Fruit fly (Drosophila melanogaster): Measurements from ENCODE around the gene Rsf1.

Gene Rsf1

DNA sequence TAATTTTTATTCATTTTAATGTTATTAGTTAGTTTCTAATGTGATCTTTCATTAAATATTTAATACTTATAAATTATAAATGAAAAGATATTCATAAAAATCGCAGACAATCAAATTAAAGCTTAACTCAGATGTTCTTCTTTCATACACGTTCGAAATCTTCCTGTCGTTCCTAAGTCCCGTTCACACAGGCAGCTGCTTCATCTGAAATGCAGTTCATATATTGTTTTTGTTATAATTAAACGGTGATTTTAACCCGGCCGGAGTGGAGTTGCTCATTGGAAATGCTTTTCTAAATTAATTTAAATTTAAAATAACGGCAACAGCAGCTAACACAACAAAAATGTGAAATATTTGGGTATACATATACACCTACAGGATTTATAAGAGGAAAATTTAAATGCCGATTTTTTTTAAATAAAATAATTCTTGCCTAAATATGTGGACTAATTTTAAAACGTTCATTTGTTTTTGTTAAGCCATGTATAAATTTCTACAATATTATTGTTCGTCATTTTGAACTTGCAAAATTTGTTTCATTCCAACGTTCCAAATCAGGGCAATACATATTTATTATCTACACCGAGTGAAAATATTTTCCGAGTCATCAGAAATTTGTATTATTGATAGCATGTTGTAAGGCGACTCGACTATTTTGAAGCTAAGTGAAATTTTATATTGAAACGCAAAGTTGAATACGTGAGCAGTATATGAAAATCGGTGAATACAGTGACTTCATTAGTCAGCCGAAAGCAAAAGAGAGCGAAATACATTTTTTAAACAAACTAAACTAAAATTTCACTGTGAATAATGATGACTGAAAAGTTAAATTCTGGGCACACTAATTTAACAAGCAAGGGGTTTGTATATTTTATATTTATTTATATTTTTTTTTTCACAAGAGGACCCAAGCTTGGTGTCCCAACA, 24.4 kb downstream of the Rsf1 start, which contains the start of gene me31B:
me31B (plus strand) TSS at position 616 of the 927 bp plus-strand sequence.
- TF ChIP-seq CG17912 (GFP tag; optimal IDR thresholded peaks at IDR 0.05) (peak; percentile 6), Lhr (GFP tag; optimal IDR thresholded peaks at IDR 0.05) (peak; percentile 7), CG8290 (GFP tag; optimal IDR thresholded peaks at IDR 0.05) (no peak), CG8290 (tag; optimal IDR thresholded peaks at IDR 0.05) (peak in 1 of 2 experiments; percentile 41), NfI (GFP tag; optimal IDR thresholded peaks at IDR 0.05) (no peak), Med (GFP tag) (peak; percentile 27), ssp (GFP tag; IDR thresholded peaks at IDR 0.05) (peak; percentile 88), CG17361 (GFP tag; IDR thresholded peaks at IDR 0.05) (peak; percentile 70; the same call in 1 of the 3 replicates), CG30020 (tag; optimal IDR thresholded peaks at IDR 0.05) (peak; percentile 100), pzg (GFP tag; optimal IDR thresholded peaks at IDR 0.05) (peak; percentile 40), sd (tag; optimal IDR thresholded peaks at IDR 0.05) (peak; percentile 15), Sox100B (GFP tag; optimal IDR thresholded peaks at IDR 0.05) (peak; percentile 25), YL-1 (GFP tag; optimal IDR thresholded peaks at IDR 0.05) (peak; percentile 12), CG1603 (tag; optimal IDR thresholded peaks at IDR 0.05) (peak; percentile 99), CG1024 (GFP tag; IDR thresholded peaks at IDR 0.05) (peak; percentile 93), CG14710 (tag; optimal IDR thresholded peaks at IDR 0.05) (peak; percentile 33), CG17802 (tag; optimal IDR thresholded peaks at IDR 0.05) (peak; percentile 96), Awh (GFP tag; IDR thresholded peaks at IDR 0.05) (no peak), BEAF-32 (GFP tag; optimal IDR thresholded peaks at IDR 0.05) (peak; percentile 27), MBD-R2 (GFP tag; IDR thresholded peaks at IDR 0.05) (0 out of 2 replicates have a peak, but pooled peaks have one; percentile 12), CG11723 (GFP tag; optimal IDR thresholded peaks at IDR 0.05) (peak; percentile 97), CG8944 (GFP tag; optimal IDR thresholded peaks at IDR 0.05) (no peak), twi (tag; optimal IDR thresholded peaks at IDR 0.05) (peak; percentile 14), crp (GFP tag; optimal IDR thresholded peaks at IDR 0.05) (peak in 1 of 2 experiments; percentile 35), BtbVII (GFP tag; optimal IDR thresholded peaks at IDR 0.05) (no peak), Hr3 (GFP tag; optimal IDR thresholded peaks at IDR 0.05) (no peak), CG13894 (tag; optimal IDR thresholded peaks at IDR 0.05) (no peak), CG4617 (GFP tag; optimal IDR thresholded peaks at IDR 0.05; ENCODE audit: borderline replicate concordance) (peak; percentile 73), Pdp1 (GFP tag; optimal IDR thresholded peaks at IDR 0.05) (peak in 1 of 2 experiments; percentile 15), CG12659 (GFP tag; optimal IDR thresholded peaks at IDR 0.05) (peak; percentile 49), Sry-δ (GFP tag; optimal IDR thresholded peaks at IDR 0.05) (peak; percentile 1), gfzf (GFP tag; optimal IDR thresholded peaks at IDR 0.05) (peak; percentile 40), CG9609 (GFP tag; optimal IDR thresholded peaks at IDR 0.05) (no peak), CG11398 (GFP tag; optimal IDR thresholded peaks at IDR 0.05) (peak; percentile 97), nmo (GFP tag; optimal IDR thresholded peaks at IDR 0.05) (peak; percentile 61), dmrt11E (tag; optimal IDR thresholded peaks at IDR 0.05) (peak; percentile 14), lola (GFP tag; optimal IDR thresholded peaks at IDR 0.05) (peak in 1 of 3 experiments; percentile 26), phol (tag; optimal IDR thresholded peaks at IDR 0.05) (peak; percentile 60), CG18262 (tag; optimal IDR thresholded peaks at IDR 0.05) (peak; percentile 15), CG2678 (tag; optimal IDR thresholded peaks at IDR 0.05) (no peak), CG1233 (GFP tag; optimal IDR thresholded peaks at IDR 0.05) (peak; percentile 17), CG8359 (GFP tag; optimal IDR thresholded peaks at IDR 0.05; ENCODE audit: borderline replicate concordance) (peak; percentile 3), Ssrp (tag; optimal IDR thresholded peaks at IDR 0.05) (peak; percentile 36), CG12942 (GFP tag; optimal IDR thresholded peaks at IDR 0.05) (peak; percentile 38), sens (GFP tag) (peak; percentile 9), gce (GFP tag; IDR thresholded peaks at IDR 0.05) (no peak), org-1 (GFP tag; optimal IDR thresholded peaks at IDR 0.05) (no peak)

Data from whole organism, embryonic.